Fruit fly (Drosophila melanogaster) whole organism, larva: ENCODE results near the gene mEFG1.

Experiments used
- noc ChIP-seq: fragments of 200-800 bp; sonication (Bioruptor generic); optimal IDR thresholded peaks from 3 replicates; lab custom pipeline; 2019; ENCODE audit warnings: missing biosample characterization, mild to moderate bottlenecking, missing genetic modification characterization, moderate library complexity

mEFG1 gene

DNA sequence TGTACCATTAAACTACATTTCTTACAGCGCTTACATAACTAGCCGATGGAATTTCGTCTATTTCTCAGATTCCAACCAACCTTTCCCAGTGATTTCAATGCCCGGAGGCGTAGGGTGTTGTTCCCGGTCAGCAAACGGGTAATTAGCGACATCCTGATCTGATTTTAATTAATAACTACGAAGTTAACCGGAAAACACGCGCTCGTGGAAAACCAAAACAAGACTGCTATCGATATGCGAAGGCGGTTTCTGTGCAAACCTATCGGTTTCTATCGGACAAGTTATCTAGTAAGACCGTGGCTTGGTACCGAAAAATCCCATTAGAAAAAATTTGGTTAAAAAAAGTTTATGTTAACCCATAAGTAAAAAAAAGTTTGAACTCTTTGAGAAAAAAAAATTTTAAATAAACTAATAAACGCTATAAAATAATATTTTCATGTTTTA, at the start of gene mEFG1:
mEFG1 (minus strand) TSS at position 253 of the 444 bp plus-strand sequence.
- TF ChIP-seq noc (tag; lab: Kevin White, UChicago) = no peak

DNA sequence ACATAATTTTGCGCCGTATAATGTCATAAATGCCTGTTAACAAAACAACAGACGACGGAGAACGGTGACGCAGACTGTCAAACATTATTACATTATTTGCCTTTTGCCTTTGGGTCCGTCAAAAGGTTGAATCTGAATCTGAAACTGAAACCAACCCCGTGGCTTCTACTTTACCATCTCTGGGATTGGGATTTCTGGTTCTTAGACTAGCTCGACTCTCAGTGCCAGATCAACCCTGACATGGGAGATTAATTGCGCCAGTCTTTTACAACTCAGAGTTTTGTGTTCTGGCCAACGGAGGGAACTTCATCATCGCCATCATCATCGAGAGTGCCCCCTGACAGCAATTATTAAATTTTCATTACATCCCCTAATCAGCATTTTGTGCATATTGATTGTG, 49.6 kb upstream of the mEFG1 start:
- TF ChIP-seq noc (tag; lab: Kevin White, UChicago) = no peak

DNA sequence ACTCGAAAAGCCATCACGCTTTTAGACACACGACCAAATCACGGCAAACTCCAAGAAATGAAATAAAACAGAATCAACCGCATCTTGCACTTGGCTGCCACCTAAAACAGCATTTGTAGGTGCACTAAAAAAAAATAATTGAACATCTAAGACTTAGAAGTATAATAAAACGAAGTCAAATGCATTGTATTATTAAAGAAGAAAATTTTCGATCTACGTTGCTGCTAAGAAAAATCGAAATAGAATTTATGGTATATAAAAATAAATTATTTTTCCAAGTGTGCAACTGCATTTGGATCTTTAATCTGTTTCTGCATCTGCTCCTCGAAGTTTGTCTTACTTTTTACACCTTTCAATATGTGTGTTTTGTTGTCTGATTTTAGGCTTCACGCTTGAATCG, 47.4 kb upstream of the mEFG1 start:
- no peak for TF ChIP-seq noc (tag; lab: Kevin White, UChicago)

- no peak for TF ChIP-seq noc (tag; lab: Kevin White, UChicago)
Measured at dm6 chr2L:7265970-7266369, 43.1 kb upstream of the mEFG1 start.

dm6 chr2L:7264885-7265540, 42.1 kb upstream of the mEFG1 start:
- TF ChIP-seq noc (tag; lab: Kevin White, UChicago) = no peak

DNA sequence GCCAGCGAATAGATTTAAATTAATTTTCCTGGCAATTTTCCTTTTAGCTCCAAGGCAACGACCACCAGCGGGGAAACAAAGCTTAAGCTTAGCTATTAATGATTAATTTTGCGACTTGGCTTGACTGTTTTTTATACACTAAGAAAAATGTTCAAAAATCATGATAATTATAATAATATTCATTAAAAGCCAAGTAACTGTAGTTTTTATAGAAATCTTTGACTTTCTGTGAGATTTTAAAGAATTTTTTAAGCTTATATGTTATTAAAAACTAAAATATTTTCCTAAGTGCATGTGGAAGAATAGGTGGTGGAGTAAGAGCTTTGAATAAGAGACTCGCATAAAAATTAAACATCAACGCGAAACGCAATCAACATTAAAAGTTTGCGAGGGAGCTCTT, 41.5 kb upstream of the mEFG1 start:
- no peak for TF ChIP-seq noc (tag; lab: Kevin White, UChicago)

DNA sequence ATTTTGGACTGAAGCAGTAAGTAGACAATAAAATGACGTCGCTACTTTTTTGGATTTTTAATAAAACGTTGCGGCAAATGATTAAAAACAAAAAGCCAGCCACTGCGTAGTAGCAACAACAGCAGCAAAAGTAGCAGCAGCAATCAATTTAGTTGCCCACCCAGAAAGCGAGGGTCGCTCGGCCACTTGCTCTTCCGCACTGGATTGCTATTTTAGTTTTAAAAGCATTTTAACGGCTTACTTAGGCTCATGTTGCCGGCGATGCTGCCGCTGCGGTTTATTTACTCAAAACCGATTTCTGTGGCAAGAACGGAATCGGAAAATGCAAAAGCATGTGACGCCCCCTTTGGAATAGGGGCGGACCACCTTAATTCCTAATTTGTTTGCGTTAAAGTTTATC, 39.7 kb upstream of the mEFG1 start:
- no peak for TF ChIP-seq noc (tag; lab: Kevin White, UChicago)

DNA sequence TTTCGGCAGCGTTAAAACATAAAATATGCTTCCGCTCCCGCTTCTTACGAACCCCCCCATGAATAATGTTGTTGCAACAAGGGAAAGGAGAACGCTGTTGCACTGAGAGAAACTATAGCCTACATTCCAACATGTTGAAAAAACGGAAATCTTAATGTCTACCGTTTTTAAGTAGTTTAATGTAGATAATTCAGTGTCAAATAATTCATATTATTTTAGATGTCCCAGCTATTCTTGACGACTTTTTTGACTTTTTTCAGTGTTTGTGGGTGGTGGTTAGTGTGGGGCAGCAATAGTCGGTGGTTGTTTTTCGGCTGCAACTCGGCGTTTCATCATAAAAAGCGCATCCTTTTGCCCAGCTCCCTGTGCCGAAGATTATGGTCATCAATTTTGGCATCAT, 39.1 kb upstream of the mEFG1 start:
- no peak for TF ChIP-seq noc (tag; lab: Kevin White, UChicago)

- no peak for TF ChIP-seq noc (tag; lab: Kevin White, UChicago)
Measured at dm6 chr2L:7260251-7260650, 37.4 kb upstream of the mEFG1 start.

- TF ChIP-seq noc (tag; lab: Kevin White, UChicago) = no peak
Measured at dm6 chr2L:7259500-7259899, 36.6 kb upstream of the mEFG1 start.

dm6 chr2L:7258105-7258504, 35.2 kb upstream of the mEFG1 start:
- TF ChIP-seq noc (tag; lab: Kevin White, UChicago) = no peak

dm6 chr2L:7257212-7257611, 34.3 kb upstream of the mEFG1 start, which contains the start of gene CG31909:
TSS of gene CG31909 (plus strand) at chr2L:7257512.
- TF ChIP-seq noc (tag; lab: Kevin White, UChicago) = no peak

DNA sequence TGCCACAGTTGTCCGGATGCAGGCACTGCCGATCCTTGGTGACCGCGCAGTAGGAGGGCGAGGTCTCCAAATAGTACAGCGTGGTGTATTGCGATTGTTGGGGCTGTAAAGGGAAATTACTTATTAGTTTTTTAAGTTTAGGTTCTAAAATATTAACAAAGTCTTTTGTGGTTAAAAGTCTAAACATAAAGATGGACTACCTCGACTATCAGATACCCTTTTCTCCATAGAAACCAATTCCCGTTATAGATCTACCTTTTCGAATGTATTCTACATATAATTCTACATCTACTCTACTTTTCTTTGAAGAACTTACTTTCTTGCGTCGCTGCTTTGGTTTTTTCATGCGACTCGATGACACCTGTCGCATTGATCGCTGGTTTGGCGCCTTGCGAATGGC, 33.3 kb upstream of the mEFG1 start:
- TF ChIP-seq noc (tag; lab: Kevin White, UChicago) = no peak

- no peak for TF ChIP-seq noc (tag; lab: Kevin White, UChicago)
Measured at dm6 chr2L:7254712-7255183, 31.9 kb upstream of the mEFG1 start.

- TF ChIP-seq noc (tag; lab: Kevin White, UChicago) = no peak
Measured at dm6 chr2L:7252882-7253281, 30.0 kb upstream of the mEFG1 start, which contains the start of gene CG13786. TSS of gene CG13786 (minus strand) at chr2L:7252982.

DNA sequence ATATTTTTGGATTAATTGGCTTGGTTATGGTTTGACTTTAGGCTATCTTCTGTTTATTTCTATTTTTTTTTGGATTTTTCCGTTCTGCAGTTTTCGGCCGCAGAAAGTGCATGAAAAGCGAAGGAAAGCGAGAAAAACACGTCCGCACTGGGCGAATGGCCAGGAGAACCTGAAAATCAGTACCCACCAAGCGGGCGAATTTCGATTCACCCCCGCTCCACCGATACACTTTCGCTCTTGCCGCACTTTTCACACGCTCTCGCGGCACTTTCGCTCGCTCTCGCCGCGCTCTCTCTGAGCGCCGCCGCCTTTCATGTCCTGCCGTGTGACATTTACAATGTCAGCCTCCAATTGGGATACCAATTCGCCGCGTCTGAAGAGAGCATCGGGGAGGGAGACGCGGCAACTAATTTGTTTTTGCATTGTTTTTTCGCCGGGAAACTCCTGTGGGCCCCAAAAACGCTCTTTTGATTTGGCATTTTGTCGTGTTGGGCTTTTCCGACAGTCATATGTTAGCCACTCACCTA, 26.5 kb upstream of the mEFG1 start, which contains the start of gene Ndae1:
Ndae1 (minus strand) TSS at position 51 of the 527 bp plus-strand sequence.
- TF ChIP-seq noc (tag; lab: Kevin White, UChicago) = no peak

dm6 chr2L:7248114-7248513, 25.2 kb upstream of the mEFG1 start:
- TF ChIP-seq noc (tag; lab: Kevin White, UChicago) = no peak
